Worm (Caenorhabditis elegans) whole organism, L1 larva: ENCODE data around the gene cope-1.

Source experiments
- C34B4.2 ChIP-seq: sonication (generic microtip); optimal IDR thresholded peaks from 2 replicates; lab custom pipeline; 2017; ENCODE audit warnings: mild to moderate bottlenecking, missing genetic modification characterization, missing compliant biosample characterization
- Y116A8C.19 ChIP-seq: sonication (generic microtip); optimal IDR thresholded peaks from 2 replicates; lab custom pipeline; 2016; ENCODE audit warnings: missing compliant biosample characterization, missing genetic modification characterization, borderline replicate concordance
- ceh-8 ChIP-seq: fragments of 200-800 bp; sonication (Bioruptor generic); optimal IDR thresholded peaks from 2 replicates; lab custom pipeline; 2018; ENCODE audit warnings: mild to moderate bottlenecking, missing genetic modification characterization, moderate library complexity, missing compliant biosample characterization
- ceh-82 ChIP-seq, 3 experiments: fragments of 150-350 bp in 1 of 3; sonication (generic microtip) in 2 of 3; optimal IDR thresholded peaks; 2 replicates each; lab custom pipeline; 2014 to 2017; ENCODE audit warnings: missing biosample characterization in 3 of 3, missing genetic modification characterization in 3 of 3
- ceh-88 ChIP-seq: fragments of 200-800 bp; sonication (Bioruptor generic); IDR thresholded peaks from 2 replicates; pipeline ENCODE4 v1.3.6; 2022; ENCODE audit warnings: missing genetic modification characterization, missing compliant biosample characterization
- ces-1 ChIP-seq: fragments of 150-350 bp; optimal IDR thresholded peaks from 2 replicates; lab custom pipeline; 2014; ENCODE audit warnings: missing biosample characterization, missing genetic modification reagents, missing genetic modification characterization
- dpl-1 ChIP-seq, 3 experiments: fragments of 150-350 bp in 2 of 3; sonication (generic microtip) in 1 of 3; optimal IDR thresholded peaks; 2 replicates each; lab custom pipeline; 2014 to 2017; ENCODE audit warnings: missing biosample characterization in 3 of 3, missing genetic modification characterization in 3 of 3, missing genetic modification reagents in 3 of 3
- efl-1 ChIP-seq, 4 experiments: fragments of 150-350 bp; optimal IDR thresholded peaks in 3 of 4; peaks in 1 of 4; 1 replicate in 1 of 4; 2 replicates in 3 of 4; lab custom pipeline; 2014; ENCODE audit warnings: missing biosample characterization in 2 of 4, missing genetic modification characterization in 2 of 4, missing genetic modification reagents in 2 of 4
- egl-13 ChIP-seq: sonication (generic microtip); optimal IDR thresholded peaks from 2 replicates; lab custom pipeline; 2016; ENCODE audit warnings: missing genotype, missing genetic modification reagents, missing genetic modification characterization, missing compliant biosample characterization
- egl-27 ChIP-seq, 2 experiments: fragments of 150-350 bp in 1 of 2; sonication (generic microtip); optimal IDR thresholded peaks; 3 replicates each; lab custom pipeline; 2017 to 2018; ENCODE audit warnings: missing biosample characterization in 2 of 2, missing genetic modification characterization in 2 of 2, missing genetic modification reagents in 2 of 2
- elt-3 ChIP-seq, 6 experiments: fragments of 150-350 bp in 1 of 6; sonication (generic microtip); optimal IDR thresholded peaks; 2 replicates each; lab custom pipeline; 2017 to 2018; ENCODE audit warnings: missing biosample characterization in 6 of 6, missing genetic modification characterization in 6 of 6, inconsistent platforms in 1 of 6
- ets-5 ChIP-seq: fragments of 200-800 bp; sonication (Bioruptor generic); IDR thresholded peaks from 2 replicates; pipeline ENCODE4 v1.3.6; 2022; ENCODE audit warnings: missing genetic modification characterization, missing compliant biosample characterization
- fkh-8 ChIP-seq: sonication (generic microtip); optimal IDR thresholded peaks from 2 replicates; lab custom pipeline; 2016; ENCODE audit warnings: mild to moderate bottlenecking, missing genetic modification characterization, missing compliant biosample characterization
- hlh-17 ChIP-seq: fragments of 200-800 bp; sonication (Bioruptor generic); optimal IDR thresholded peaks from 2 replicates; lab custom pipeline; 2018; ENCODE audit warnings: missing genetic modification characterization, mild to moderate bottlenecking, missing compliant biosample characterization, moderate library complexity, borderline replicate concordance
- hpl-2 ChIP-seq: fragments of 150-350 bp; optimal IDR thresholded peaks from 2 replicates; lab custom pipeline; 2014; ENCODE audit warnings: missing biosample characterization, missing genetic modification reagents, missing genetic modification characterization
- irx-1 ChIP-seq: sonication (generic microtip); optimal IDR thresholded peaks from 2 replicates; lab custom pipeline; 2016; ENCODE audit warnings: missing genetic modification characterization, missing compliant biosample characterization
- lin-14 ChIP-seq: fragments of 200-800 bp; sonication (Bioruptor generic); optimal IDR thresholded peaks from 2 replicates; lab custom pipeline; 2018; ENCODE audit warnings: mild to moderate bottlenecking, missing genetic modification characterization, moderate library complexity, missing compliant biosample characterization
- lin-39 ChIP-seq: fragments of 150-350 bp; optimal IDR thresholded peaks from 2 replicates; lab custom pipeline; 2014; ENCODE audit warnings: missing biosample characterization, missing genetic modification reagents, missing genetic modification characterization
- lir-3 ChIP-seq: sonication (generic microtip); optimal IDR thresholded peaks from 2 replicates; lab custom pipeline; 2016; ENCODE audit warnings: mild to moderate bottlenecking, missing genetic modification characterization, moderate library complexity, missing compliant biosample characterization; ENCODE audit not compliant: poor library complexity
- lsy-2 ChIP-seq, 2 experiments: fragments of 150-350 bp; optimal IDR thresholded peaks; 2 replicates each; lab custom pipeline; 2014; ENCODE audit warnings: missing biosample characterization in 2 of 2, missing genetic modification characterization in 2 of 2
- mep-1 ChIP-seq: fragments of 150-350 bp; optimal IDR thresholded peaks from 2 replicates; lab custom pipeline; 2014; ENCODE audit warnings: missing biosample characterization, missing genetic modification characterization
- nhr-11 ChIP-seq: fragments of 150-350 bp; optimal IDR thresholded peaks from 2 replicates; lab custom pipeline; 2014; ENCODE audit warnings: missing biosample characterization, missing genetic modification characterization
- nhr-237 ChIP-seq: fragments of 150-350 bp; optimal IDR thresholded peaks from 2 replicates; lab custom pipeline; 2014; ENCODE audit warnings: missing biosample characterization, missing genetic modification characterization
- nhr-84 ChIP-seq: sonication (generic microtip); optimal IDR thresholded peaks from 2 replicates; lab custom pipeline; 2017; ENCODE audit warnings: missing biosample characterization, missing genetic modification characterization
- nhr-85 ChIP-seq: sonication (generic microtip); peaks from one replicate; lab custom pipeline; 2016; ENCODE audit warnings: missing genetic modification characterization, inconsistent platforms, missing compliant biosample characterization
- nhr-90 ChIP-seq: sonication (generic microtip); optimal IDR thresholded peaks from 2 replicates; lab custom pipeline; 2016; ENCODE audit warnings: mild to moderate bottlenecking, missing genetic modification characterization, missing compliant biosample characterization; ENCODE audit not compliant: poor library complexity
- pag-3 ChIP-seq: sonication (generic microtip); optimal IDR thresholded peaks from 2 replicates; lab custom pipeline; 2017; ENCODE audit warnings: missing genetic modification characterization, mild to moderate bottlenecking, missing compliant biosample characterization, antibody characterized with exemption, borderline replicate concordance; ENCODE audit not compliant: insufficient read depth
- pax-3 ChIP-seq: fragments of 200-800 bp; sonication (Bioruptor generic); optimal IDR thresholded peaks from 2 replicates; lab custom pipeline; 2018; ENCODE audit warnings: mild to moderate bottlenecking, missing genetic modification characterization, moderate library complexity, missing compliant biosample characterization
- rnt-1 ChIP-seq: sonication (generic microtip); optimal IDR thresholded peaks from 2 replicates; lab custom pipeline; 2016; ENCODE audit warnings: mild to moderate bottlenecking, missing genetic modification characterization, moderate library complexity, missing compliant biosample characterization
- sox-4 ChIP-seq: sonication (generic microtip); optimal IDR thresholded peaks from 2 replicates; lab custom pipeline; 2016; ENCODE audit warnings: missing genetic modification characterization, missing compliant biosample characterization
- sptf-1 ChIP-seq: fragments of 150-350 bp; optimal IDR thresholded peaks from 2 replicates; lab custom pipeline; 2014; ENCODE audit warnings: missing biosample characterization, missing genetic modification characterization
- swsn-7 ChIP-seq: sonication (generic microtip); optimal IDR thresholded peaks from 2 replicates; lab custom pipeline; 2016; ENCODE audit warnings: missing genetic modification characterization, missing compliant biosample characterization
- unc-62 ChIP-seq: fragments of 150-350 bp; optimal IDR thresholded peaks from 2 replicates; lab custom pipeline; 2014; ENCODE audit warnings: missing biosample characterization, missing genetic modification reagents, missing genetic modification characterization
- unc-86 ChIP-seq: sonication (generic microtip); optimal IDR thresholded peaks from 2 replicates; lab custom pipeline; 2016; ENCODE audit warnings: missing genetic modification characterization, missing compliant biosample characterization
- unc-98 ChIP-seq: fragments of 200-800 bp; sonication (Bioruptor generic); IDR thresholded peaks from 2 replicates; pipeline ENCODE4 v1.3.6; 2022; ENCODE audit warnings: missing genetic modification characterization, missing compliant biosample characterization
- vab-15 ChIP-seq: sonication (generic microtip); optimal IDR thresholded peaks from 2 replicates; lab custom pipeline; 2017; ENCODE audit warnings: missing genotype, mild to moderate bottlenecking, missing genetic modification characterization, missing compliant biosample characterization
- zip-4 ChIP-seq: fragments of 200-800 bp; sonication (Bioruptor generic); optimal IDR thresholded peaks from 2 replicates; lab custom pipeline; 2018; ENCODE audit warnings: mild to moderate bottlenecking, missing genetic modification characterization, moderate library complexity, missing compliant biosample characterization
- ztf-11 ChIP-seq, 2 experiments: sonication (generic microtip); optimal IDR thresholded peaks; 2 replicates each; lab custom pipeline; 2016 to 2017; ENCODE audit warnings: missing genetic modification characterization in 2 of 2, missing biosample characterization in 1 of 2, missing compliant biosample characterization in 1 of 2

The cope-1 gene

ce11 chrIII:13423414-13423813 lies 2.6 kb upstream of the cope-1 start, which contains the start of gene exo-1 (continued):
- TF ChIP-seq irx-1 (no peak), efl-1 (optimal IDR thresholded peaks at IDR 0.05; lab: Kevin White, UChicago) (peak; percentile 67 to 92), efl-1 (GFP tag; optimal IDR thresholded peaks at IDR 0.05 in 1 of 2; lab: Kevin White, UChicago) (peak; percentile 87 to 99), lin-39 (tag; lab: Kevin White, UChicago) (no peak), dpl-1 (GFP tag; optimal IDR thresholded peaks at IDR 0.05; lab: Kevin White, UChicago) (peak; percentile 86 to 91 (median 90)), nhr-85 (tag; lab: Kevin White, UChicago) (peak; percentile 71), lir-3 (tag; lab: Kevin White, UChicago) (peak; percentile 50), nhr-84 (tag; lab: Kevin White, UChicago) (no peak), nhr-90 (tag; lab: Kevin White, UChicago) (peak; percentile 52)
- TF ChIP-seq, all 84 proteins: peak for 30

ce11 chrIII:13427817-13428216 lies 1.8 kb downstream of the cope-1 start:
- TF ChIP-seq Y116A8C.19: no peak
- no peak for TF ChIP-seq ztf-11 (tag; optimal IDR thresholded peaks at IDR 0.05; lab: Kevin White, UChicago)
- TF ChIP-seq sptf-1: no peak
- TF ChIP-seq hlh-17 (GFP tag; lab: Kevin White, UChicago): no peak
- no peak for TF ChIP-seq C34B4.2
- TF ChIP-seq ceh-8: no peak
- no peak for TF ChIP-seq lin-14 (GFP tag; lab: Kevin White, UChicago)
- TF ChIP-seq sox-4 (tag; lab: Kevin White, UChicago): no peak
- TF ChIP-seq zip-4 (GFP tag; lab: Kevin White, UChicago): no peak

- TF ChIP-seq ceh-82 (tag; optimal IDR thresholded peaks at IDR 0.05; lab: Kevin White, UChicago): no peak
- no peak for TF ChIP-seq unc-86 (tag; lab: Kevin White, UChicago)
- no peak for TF ChIP-seq hlh-17 (GFP tag; lab: Kevin White, UChicago)
These were observed 3.6 kb downstream of the cope-1 start, which contains the start of gene bli-5 for ce11 chrIII:13429668-13430067. TSS of gene bli-5 (minus strand) at chrIII:13429768.

- TF ChIP-seq rnt-1 (no peak), sox-4 (tag; lab: Kevin White, UChicago) (no peak), ceh-88 (no peak), unc-98 (GFP tag; lab: Robert Waterston, UW) (no peak), nhr-237 (tag; lab: Kevin White, UChicago) (no peak), hlh-17 (GFP tag; lab: Kevin White, UChicago) (no peak), egl-27 (tag; optimal IDR thresholded peaks at IDR 0.05; lab: Kevin White, UChicago) (no peak), fkh-8 (tag; lab: Kevin White, UChicago) (no peak), pax-3 (tag; lab: Kevin White, UChicago) (no peak), nhr-11 (tag; lab: Kevin White, UChicago) (no peak), egl-13 (tag; lab: Kevin White, UChicago) (no peak), nhr-85 (tag; lab: Kevin White, UChicago) (no peak), mep-1 (no peak), vab-15 (no peak), ceh-82 (tag; optimal IDR thresholded peaks at IDR 0.05; lab: Kevin White, UChicago) (no peak)
These were observed 4.1 kb downstream of the cope-1 start, which contains the start of gene trf-1 for ce11 chrIII:13430162-13430561. TSS of gene trf-1 (plus strand) at chrIII:13430462.

- TF ChIP-seq ces-1 (no peak), Y116A8C.19 (no peak), unc-62 (no peak), ceh-8 (no peak), elt-3 (tag; optimal IDR thresholded peaks at IDR 0.05; lab: Kevin White, UChicago) (no peak), lsy-2 (tag; optimal IDR thresholded peaks at IDR 0.05; lab: Kevin White, UChicago) (no peak), unc-86 (tag; lab: Kevin White, UChicago) (no peak), fkh-8 (tag; lab: Kevin White, UChicago) (no peak), pag-3 (tag; lab: Kevin White, UChicago) (no peak), swsn-7 (tag; lab: Kevin White, UChicago) (no peak), nhr-90 (tag; lab: Kevin White, UChicago) (no peak), zip-4 (GFP tag; lab: Kevin White, UChicago) (no peak), lir-3 (tag; lab: Kevin White, UChicago) (no peak), hpl-2 (GFP tag; lab: Kevin White, UChicago) (no peak), ets-5 (GFP tag; lab: Robert Waterston, UW) (no peak)
These were observed 8.3 kb downstream of the cope-1 start, which contains the start of gene F45G2.7 for ce11 chrIII:13434404-13434803. TSS of gene F45G2.7 (minus strand) at chrIII:13434504.
